Fruit fly (Drosophila melanogaster) whole organism, adult: ENCODE results near the gene Adk2.
A peak's percentile ranks its signal among the peaks of the same experiment; 100 is the strongest.

Experiments
- CG11617 ChIP-seq: fragments of 200-800 bp; sonication (Bioruptor generic); optimal IDR thresholded peaks from 2 replicates; lab custom pipeline; 2017; ENCODE audit warnings: mild to moderate bottlenecking, missing biosample characterization, missing genetic modification reagents, missing genetic modification characterization
- CG12768 ChIP-seq: fragments of 200-800 bp; sonication (Bioruptor generic); optimal IDR thresholded peaks from 2 replicates; lab custom pipeline; 2017; ENCODE audit warnings: missing biosample characterization, missing genetic modification characterization, mild to moderate bottlenecking, moderate library complexity, missing genetic modification reagents
- CG14711 ChIP-seq: fragments of 200-800 bp; sonication (Bioruptor generic); optimal IDR thresholded peaks from 2 replicates; lab custom pipeline; 2018; ENCODE audit warnings: missing biosample characterization, mild to moderate bottlenecking, missing genetic modification characterization, moderate library complexity
- CG1620 ChIP-seq: fragments of 200-800 bp; sonication (Bioruptor generic); optimal IDR thresholded peaks from 2 replicates; lab custom pipeline; 2016; ENCODE audit warnings: missing biosample characterization, missing genetic modification characterization
- CG33017 ChIP-seq: fragments of 200-800 bp; sonication (Bioruptor generic); optimal IDR thresholded peaks from 2 replicates; lab custom pipeline; 2018; ENCODE audit warnings: missing biosample characterization, mild to moderate bottlenecking, missing genetic modification characterization, moderate library complexity
- CG5204 ChIP-seq: fragments of 200-800 bp; sonication (Bioruptor generic); optimal IDR thresholded peaks from 2 replicates; lab custom pipeline; 2016; ENCODE audit warnings: missing biosample characterization, missing genetic modification characterization
- CG7045 ChIP-seq: fragments of 200-800 bp; sonication (Bioruptor generic); optimal IDR thresholded peaks from 2 replicates; lab custom pipeline; 2017; ENCODE audit warnings: missing biosample characterization, mild to moderate bottlenecking, missing genetic modification characterization
- CG7101 ChIP-seq: fragments of 200-800 bp; sonication (Bioruptor generic); optimal IDR thresholded peaks from 2 replicates; lab custom pipeline; 2018; ENCODE audit warnings: missing biosample characterization, mild to moderate bottlenecking, missing genetic modification characterization, moderate library complexity
- Clk ChIP-seq: fragments of 200-800 bp; sonication (Bioruptor generic); optimal IDR thresholded peaks from 2 replicates; lab custom pipeline; 2017; ENCODE audit warnings: missing biosample characterization, missing genetic modification characterization
- Crg-1 ChIP-seq: fragments of 200-800 bp; sonication (Bioruptor generic); optimal IDR thresholded peaks from 2 replicates; lab custom pipeline; 2016; ENCODE audit warnings: missing biosample characterization, missing genetic modification characterization
- Hr96 ChIP-seq: fragments of 200-800 bp; sonication (Bioruptor generic); optimal IDR thresholded peaks from 2 replicates; lab custom pipeline; 2016; ENCODE audit warnings: missing biosample characterization, missing genetic modification characterization
- Mnt ChIP-seq: fragments of 200-800 bp; sonication (Bioruptor generic); optimal IDR thresholded peaks from 2 replicates; lab custom pipeline; 2016; ENCODE audit warnings: missing biosample characterization, mild to moderate bottlenecking, missing genetic modification characterization
- bab1 ChIP-seq: fragments of 200-800 bp; sonication (Bioruptor generic); optimal IDR thresholded peaks from 3 replicates; lab custom pipeline; 2019; ENCODE audit warnings: missing biosample characterization, mild to moderate bottlenecking, missing genetic modification characterization, moderate library complexity
- cic ChIP-seq: fragments of 200-800 bp; sonication (Bioruptor generic); optimal IDR thresholded peaks from 2 replicates; lab custom pipeline; 2017; ENCODE audit warnings: missing biosample characterization, mild to moderate bottlenecking, missing genetic modification characterization, moderate library complexity
- cnc ChIP-seq, 2 experiments: fragments of >200 bp; optimal IDR thresholded peaks; 2 replicates each; lab custom pipeline; 2017
- kay ChIP-seq: fragments of 200-800 bp; sonication (Bioruptor generic); peaks from one replicate; lab custom pipeline; 2016; ENCODE audit warnings: missing biosample characterization, missing genetic modification characterization, borderline replicate concordance
- ovo ChIP-seq: fragments of 200-800 bp; sonication (Bioruptor generic); optimal IDR thresholded peaks from 2 replicates; lab custom pipeline; 2016; ENCODE audit warnings: missing biosample characterization, missing genetic modification characterization
- pad ChIP-seq: fragments of 200-800 bp; sonication (Bioruptor generic); optimal IDR thresholded peaks from 3 replicates; lab custom pipeline; 2017; ENCODE audit warnings: missing biosample characterization, missing genetic modification characterization, mild to moderate bottlenecking, moderate library complexity, missing genetic modification reagents
- tj ChIP-seq: fragments of 200-800 bp; sonication (Bioruptor generic); optimal IDR thresholded peaks from 3 replicates; lab custom pipeline; 2017; ENCODE audit warnings: missing biosample characterization, mild to moderate bottlenecking, missing genetic modification characterization, moderate library complexity
- toe ChIP-seq: fragments of 200-800 bp; sonication (Bioruptor generic); optimal IDR thresholded peaks from 2 replicates; lab custom pipeline; 2016; ENCODE audit warnings: missing biosample characterization, missing genetic modification characterization

Adk2 gene

dm6 chr3L:13022160-13022853 is at the start of gene Adk2:
Gene Adk2 (minus strand): TSS chr3L:13022688.
- TF ChIP-seq bab1 (GFP tag; lab: Kevin White, UChicago) (peak; percentile 5), Mnt (peak; percentile 94), CG14711 (tag; lab: Kevin White, UChicago) (peak; percentile 62), cic (GFP tag; lab: Kevin White, UChicago) (peak; percentile 95), CG33017 (tag; lab: Kevin White, UChicago) (no peak), CG5204 (GFP tag; lab: Kevin White, UChicago) (no peak), CG7045 (GFP tag; lab: Kevin White, UChicago) (no peak), Crg-1 (GFP tag; lab: Kevin White, UChicago) (no peak)

dm6 chr3L:13068293-13068692 is 45.8 kb upstream of the Adk2 start:
- no peak for TF ChIP-seq Hr96 (GFP tag; lab: Kevin White, UChicago)
- no peak for TF ChIP-seq CG1620
- TF ChIP-seq CG12768 (GFP tag; lab: Kevin White, UChicago) = no peak
- TF ChIP-seq Mnt = no peak
- no peak for TF ChIP-seq CG33017 (tag; lab: Kevin White, UChicago)
- TF ChIP-seq CG7045 (GFP tag; lab: Kevin White, UChicago) = no peak
- no peak for TF ChIP-seq CG11617
- TF ChIP-seq cnc (optimal IDR thresholded peaks at IDR 0.05; lab: Kevin White, UChicago) = no peak
- TF ChIP-seq CG7101 = no peak
- no peak for TF ChIP-seq pad

- no peak for TF ChIP-seq toe (GFP tag; lab: Kevin White, UChicago)
These were observed 43.7 kb upstream of the Adk2 start for dm6 chr3L:13066220-13066619.

dm6 chr3L:13065619-13066018 is 43.1 kb upstream of the Adk2 start:
- no peak for TF ChIP-seq CG14711 (tag; lab: Kevin White, UChicago)
- TF ChIP-seq bab1 (GFP tag; lab: Kevin White, UChicago) = no peak
- TF ChIP-seq pad = no peak
- no peak for TF ChIP-seq tj
- TF ChIP-seq CG7045 (GFP tag; lab: Kevin White, UChicago) = no peak
- TF ChIP-seq Clk = no peak
- TF ChIP-seq cic (GFP tag; lab: Kevin White, UChicago) = no peak
- TF ChIP-seq Hr96 (GFP tag; lab: Kevin White, UChicago) = no peak
- no peak for TF ChIP-seq ovo (GFP tag; lab: Kevin White, UChicago)
- TF ChIP-seq cnc (optimal IDR thresholded peaks at IDR 0.05; lab: Kevin White, UChicago) = no peak
- no peak for TF ChIP-seq kay (GFP tag; lab: Kevin White, UChicago)
- no peak for TF ChIP-seq CG12768 (GFP tag; lab: Kevin White, UChicago)
- no peak for TF ChIP-seq CG1620
- no peak for TF ChIP-seq Mnt

- no peak for TF ChIP-seq kay (GFP tag; lab: Kevin White, UChicago)
- TF ChIP-seq CG33017 (tag; lab: Kevin White, UChicago) = no peak
- TF ChIP-seq Hr96 (GFP tag; lab: Kevin White, UChicago) = no peak
- no peak for TF ChIP-seq cic (GFP tag; lab: Kevin White, UChicago)
- TF ChIP-seq CG12768 (GFP tag; lab: Kevin White, UChicago) = no peak
- no peak for TF ChIP-seq bab1 (GFP tag; lab: Kevin White, UChicago)
- no peak for TF ChIP-seq CG14711 (tag; lab: Kevin White, UChicago)
- no peak for TF ChIP-seq CG7101
- TF ChIP-seq ovo (GFP tag; lab: Kevin White, UChicago) = no peak
- TF ChIP-seq toe (GFP tag; lab: Kevin White, UChicago) = no peak
These were observed 42.4 kb upstream of the Adk2 start for dm6 chr3L:13064935-13065334.

- no peak for TF ChIP-seq CG5204 (GFP tag; lab: Kevin White, UChicago)
These were observed 41.9 kb upstream of the Adk2 start for dm6 chr3L:13064346-13064745.

- TF ChIP-seq kay (GFP tag; lab: Kevin White, UChicago) (no peak), CG12768 (GFP tag; lab: Kevin White, UChicago) (no peak), toe (GFP tag; lab: Kevin White, UChicago) (no peak), ovo (GFP tag; lab: Kevin White, UChicago) (no peak), CG14711 (tag; lab: Kevin White, UChicago) (no peak), CG7045 (GFP tag; lab: Kevin White, UChicago) (no peak), cic (GFP tag; lab: Kevin White, UChicago) (no peak), bab1 (GFP tag; lab: Kevin White, UChicago) (no peak), tj (no peak), CG5204 (GFP tag; lab: Kevin White, UChicago) (no peak), cnc (optimal IDR thresholded peaks at IDR 0.05; lab: Kevin White, UChicago) (no peak), Hr96 (GFP tag; lab: Kevin White, UChicago) (no peak), Clk (no peak), Mnt (no peak), CG7101 (no peak), CG1620 (no peak), Crg-1 (GFP tag; lab: Kevin White, UChicago) (no peak), CG11617 (no peak), pad (no peak), CG33017 (tag; lab: Kevin White, UChicago) (no peak)
These were observed 40.3 kb upstream of the Adk2 start, which contains the start of gene CG34429 for dm6 chr3L:13062746-13063145. Gene CG34429 (plus strand): TSS chr3L:13063046.
